Worm (Caenorhabditis elegans) whole organism, early embryonic: ENCODE measurements around the gene srw-82.

Experiments used
- B0310.2 ChIP-seq: sonication (generic microtip); optimal IDR thresholded peaks from 2 replicates; lab custom pipeline; 2016; ENCODE audit warnings: mild to moderate bottlenecking, missing genetic modification characterization, missing compliant biosample characterization
- ama-1 ChIP-seq: fragments of 150-350 bp; optimal IDR thresholded peaks from 2 replicates; lab custom pipeline; 2014
- ceh-36 ChIP-seq: sonication (generic microtip); optimal IDR thresholded peaks from 2 replicates; lab custom pipeline; 2016; ENCODE audit warnings: missing genetic modification characterization, inconsistent platforms, missing compliant biosample characterization
- hmbx-1 ChIP-seq: sonication (generic microtip); optimal IDR thresholded peaks from 2 replicates; lab custom pipeline; 2016; ENCODE audit warnings: mild to moderate bottlenecking, missing genetic modification characterization, missing compliant biosample characterization
- sea-1 ChIP-seq: fragments of 200-800 bp; sonication (Bioruptor generic); conservative IDR thresholded peaks from 2 replicates; pipeline ENCODE4 v1.3.6; 2022; ENCODE audit warnings: missing genetic modification characterization, missing compliant biosample characterization
- tra-4 ChIP-seq: sonication (generic microtip); optimal IDR thresholded peaks from 2 replicates; lab custom pipeline; 2017; ENCODE audit warnings: missing genetic modification characterization, missing compliant biosample characterization

DNA sequence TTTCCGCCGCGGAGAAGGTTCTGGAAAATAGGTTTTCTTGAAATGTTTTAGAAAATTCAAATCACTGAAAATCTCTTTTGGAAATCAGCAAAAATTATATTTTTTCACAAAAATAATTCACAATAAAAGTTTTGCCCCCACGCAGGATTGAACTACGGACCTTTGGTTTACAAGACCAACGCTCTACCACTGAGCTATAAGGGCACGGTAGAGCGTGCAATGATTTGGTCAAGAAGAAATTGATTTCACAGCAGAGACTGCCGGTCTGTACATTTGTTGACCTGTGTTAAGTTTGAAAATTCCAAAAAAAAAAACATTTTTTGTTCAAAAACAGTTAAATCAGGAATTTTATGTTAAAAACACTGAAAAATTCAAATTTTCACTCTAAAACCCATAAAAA is 19.2 kb upstream of the srw-82 start:
- TF ChIP-seq ama-1 (lab: Kevin White, UChicago) (no peak), hmbx-1 (tag; lab: Kevin White, UChicago) (no peak), ceh-36 (tag; lab: Kevin White, UChicago) (no peak), tra-4 (no peak), sea-1 (GFP tag; lab: Robert Waterston, UW) (no peak), B0310.2 (tag; lab: Kevin White, UChicago) (no peak)
